Fruit fly (Drosophila melanogaster): ENCODE data around the gene Prosbeta3.

DNA sequence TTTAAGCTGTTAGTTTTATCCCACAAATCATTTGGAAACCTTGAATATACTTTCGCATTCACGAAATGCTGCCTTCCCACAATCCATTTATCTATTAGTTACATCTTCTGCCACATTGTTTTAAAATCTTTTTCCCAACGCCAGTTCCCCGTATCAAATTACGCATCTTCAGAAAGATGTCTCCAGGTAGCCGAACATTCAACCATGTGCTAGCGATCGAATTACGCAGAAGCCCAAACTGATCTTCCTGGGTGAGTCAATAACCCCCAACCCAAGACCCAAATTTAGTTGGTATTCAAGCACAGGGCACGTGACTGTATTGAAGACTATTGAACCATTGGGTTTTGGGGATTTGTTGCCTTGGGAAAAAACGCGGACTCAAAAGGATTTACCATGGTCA, 17.9 kb upstream of the Prosbeta3 start:
- TF ChIP-seq CG8478 (optimal IDR thresholded peaks at IDR 0.05) (no peak), CTCF (optimal IDR thresholded peaks at IDR 0.05) (no peak)

All from S2 (cell line).